Fruit fly (Drosophila melanogaster) Kc167 (cell line): ENCODE measurements around the gene CG43084.

Experiments used
- Myc ChIP-seq: fragments of >200 bp; optimal IDR thresholded peaks from 2 replicates; lab custom pipeline; 2017; ENCODE audit warnings: missing external identifiers
- Sin3A ChIP-seq: fragments of >200 bp; optimal IDR thresholded peaks from 2 replicates; lab custom pipeline; 2018; ENCODE audit warnings: missing external identifiers
- h ChIP-seq: fragments of >200 bp; optimal IDR thresholded peaks from 3 replicates; lab custom pipeline; 2018; ENCODE audit warnings: missing external identifiers
- insv ChIP-seq: fragments of >200 bp; optimal IDR thresholded peaks from 3 replicates; lab custom pipeline; 2018; ENCODE audit warnings: missing external identifiers
- psq ChIP-seq: fragments of >200 bp; optimal IDR thresholded peaks from 2 replicates; lab custom pipeline; 2017; ENCODE audit warnings: missing external identifiers
- ttk ChIP-seq: sonication (Bioruptor generic); optimal IDR thresholded peaks from 2 replicates; lab custom pipeline; 2017; ENCODE audit warnings: missing external identifiers

Gene CG43084

DNA sequence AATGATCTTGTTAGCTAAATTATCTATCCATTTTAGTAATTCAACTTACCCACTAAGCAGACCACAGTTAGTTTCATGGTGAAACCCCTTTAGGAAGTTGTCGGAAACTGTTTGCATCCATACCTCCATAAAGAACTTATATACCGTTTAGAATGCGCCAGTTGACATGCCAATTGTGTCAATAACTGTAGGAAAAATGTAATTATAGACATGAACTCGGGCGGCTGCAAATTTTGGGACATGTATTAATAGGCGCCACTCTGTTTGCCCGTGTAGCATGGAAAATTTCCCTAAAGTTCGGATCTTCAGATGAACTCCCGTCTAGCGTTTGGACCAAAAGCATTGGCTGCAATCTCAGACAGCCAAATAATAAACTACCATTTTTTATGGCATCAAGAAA lies 5.3 kb downstream of the CG43084 start, which contains the start of gene Eig71Ee:
Gene Eig71Ee, minus strand, starts transcription at position 101 of the 400 bp plus-strand sequence.
- TF ChIP-seq Sin3A (no peak), psq (no peak)

DNA sequence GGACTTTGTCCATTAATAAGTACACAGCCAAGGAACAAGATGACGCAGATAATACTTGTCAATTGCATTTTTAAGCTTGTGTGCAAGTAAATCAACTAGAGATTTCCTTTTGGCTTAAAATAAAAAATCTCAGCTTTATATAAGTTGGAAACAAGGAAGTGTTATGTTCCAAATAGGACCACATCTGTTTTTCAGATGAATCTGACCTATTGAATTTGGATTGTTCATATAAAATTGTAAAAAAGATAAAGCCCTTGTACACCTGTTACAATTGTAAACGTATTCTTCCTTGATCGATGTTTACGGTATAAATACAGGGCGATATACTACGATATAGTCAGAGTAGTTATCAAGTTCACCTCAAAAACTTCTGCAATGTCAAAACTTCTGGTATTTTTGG lies 6.6 kb downstream of the CG43084 start, which contains the start of the genes Eig71Ef and Eig71Eg:
Gene Eig71Ef, minus strand, starts transcription at position 101 of the 400 bp plus-strand sequence.
Gene Eig71Eg, plus strand, starts transcription at position 339 of the 400 bp plus-strand sequence.
- TF ChIP-seq h (no peak), insv (no peak), Sin3A (no peak), Myc (lab: Kevin White, UChicago) (no peak), psq (no peak), ttk (lab: Kevin White, UChicago) (no peak)

- no peak for TF ChIP-seq Sin3A
- TF ChIP-seq psq = no peak
- TF ChIP-seq insv = no peak
- no peak for TF ChIP-seq Myc (lab: Kevin White, UChicago)
- no peak for TF ChIP-seq ttk (lab: Kevin White, UChicago)
- TF ChIP-seq h = no peak
These were observed 8.7 kb downstream of the CG43084 start, which contains the start of the genes Eig71Eh and Eig71Ei for dm6 chr3L:15659341-15659740. Gene Eig71Eh (minus strand): TSS chr3L:15659441. Gene Eig71Ei (plus strand): TSS chr3L:15659707.

- TF ChIP-seq psq = no peak
- TF ChIP-seq h = no peak
- TF ChIP-seq Sin3A = no peak
- TF ChIP-seq Myc (lab: Kevin White, UChicago) = no peak
- TF ChIP-seq ttk (lab: Kevin White, UChicago) = no peak
These were observed 10.3 kb downstream of the CG43084 start, which contains the start of the genes Eig71Ej and Eig71Ek for dm6 chr3L:15660915-15661314. Gene Eig71Ej (minus strand): TSS chr3L:15661015. Gene Eig71Ek (plus strand): TSS chr3L:15661248.

DNA sequence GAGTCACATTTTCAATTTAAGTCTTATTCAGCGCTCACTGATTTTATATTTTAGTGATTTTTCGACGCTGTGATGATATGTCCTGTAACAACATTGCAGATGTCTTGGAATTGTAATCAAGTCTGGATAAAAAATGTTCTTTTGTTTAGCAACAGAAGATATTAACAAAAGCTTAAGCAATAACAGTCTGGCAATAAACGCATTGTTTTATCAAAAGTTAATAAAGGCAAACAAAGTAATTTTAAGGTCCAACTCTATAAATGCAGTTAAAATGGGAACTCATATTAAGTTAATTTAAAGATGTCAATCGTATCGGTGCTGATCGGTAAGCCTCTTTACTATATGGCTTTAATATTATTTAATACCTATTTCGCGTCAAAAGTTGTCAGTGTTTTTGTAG lies 10.9 kb downstream of the CG43084 start, which contains the start of gene CG43082:
Gene CG43082, plus strand, starts transcription at position 301 of the 400 bp plus-strand sequence.
- no peak for TF ChIP-seq Sin3A
- no peak for TF ChIP-seq Myc (lab: Kevin White, UChicago)
- TF ChIP-seq insv = no peak
- no peak for TF ChIP-seq h
- no peak for TF ChIP-seq psq
- no peak for TF ChIP-seq ttk (lab: Kevin White, UChicago)

DNA sequence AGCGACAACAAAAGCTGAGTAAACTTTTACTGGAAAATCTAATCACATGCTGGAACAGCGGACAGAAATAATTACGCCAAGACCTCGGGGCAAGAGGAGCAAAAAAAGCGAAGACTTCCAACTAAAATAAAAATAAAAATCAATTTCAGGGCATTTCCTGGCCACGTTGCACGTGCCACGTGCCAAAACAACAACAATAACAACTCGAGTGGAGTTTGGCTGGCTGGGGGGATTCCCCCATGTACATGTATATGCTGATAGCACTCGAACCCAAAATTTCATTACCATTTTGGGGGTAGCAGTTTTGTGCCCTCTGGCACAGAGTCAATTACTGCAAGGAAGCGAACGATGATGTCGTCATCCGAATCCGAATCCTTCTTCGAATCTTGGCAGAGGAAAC lies 11.9 kb downstream of the CG43084 start:
- TF ChIP-seq insv (no peak), h (no peak), ttk (lab: Kevin White, UChicago) (no peak), Myc (lab: Kevin White, UChicago) (no peak), Sin3A (no peak), psq (no peak)

dm6 chr3L:15664199-15664794 lies 13.6 kb downstream of the CG43084 start:
- TF ChIP-seq insv (no peak), Myc (lab: Kevin White, UChicago) (no peak)

DNA sequence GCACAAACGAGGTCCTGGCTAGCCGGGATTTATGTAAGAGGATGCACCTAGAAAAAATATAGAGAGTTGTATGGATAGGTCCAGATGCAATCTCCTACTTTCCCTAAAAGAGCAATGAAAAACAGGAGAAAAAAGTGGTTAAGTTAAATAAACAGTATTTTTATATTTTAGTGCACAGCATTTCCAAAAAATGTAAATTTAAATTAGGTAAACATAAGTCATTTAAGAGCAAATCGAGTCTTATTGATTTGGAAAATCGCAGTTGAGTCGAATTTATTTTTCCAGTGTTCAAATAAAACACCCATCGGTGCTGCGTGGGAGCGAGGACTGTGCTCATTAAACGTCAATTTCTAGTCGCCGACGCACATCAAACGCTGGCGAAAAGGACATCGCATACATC lies 15.1 kb downstream of the CG43084 start:
- TF ChIP-seq h = no peak
- TF ChIP-seq psq = no peak
- no peak for TF ChIP-seq ttk (lab: Kevin White, UChicago)
- TF ChIP-seq Myc (lab: Kevin White, UChicago) = no peak
- TF ChIP-seq insv = no peak
- no peak for TF ChIP-seq Sin3A

dm6 chr3L:15669939-15670338 lies 19.3 kb downstream of the CG43084 start:
- no peak for TF ChIP-seq Sin3A
- no peak for TF ChIP-seq insv
- no peak for TF ChIP-seq ttk (lab: Kevin White, UChicago)
- no peak for TF ChIP-seq psq
- no peak for TF ChIP-seq h
- TF ChIP-seq Myc (lab: Kevin White, UChicago) = no peak

DNA sequence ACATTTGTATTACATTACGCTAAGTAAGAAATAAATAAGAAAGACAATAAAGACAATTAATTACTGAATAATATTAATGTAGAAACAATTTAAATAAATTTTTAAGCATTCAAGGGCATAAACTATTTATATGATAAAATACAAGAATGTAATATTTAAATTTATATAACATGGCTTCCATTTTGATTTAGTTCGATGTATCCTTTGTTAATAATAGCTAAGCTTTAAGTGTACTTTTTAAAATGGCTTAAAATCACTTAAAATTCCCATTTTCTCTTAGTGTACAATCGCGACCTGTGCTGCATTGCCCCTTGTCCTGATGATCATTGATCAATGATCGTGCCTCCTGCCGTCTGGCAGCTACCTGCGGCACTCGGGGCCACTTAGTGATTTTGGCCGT lies 19.8 kb downstream of the CG43084 start:
- no peak for TF ChIP-seq Myc (lab: Kevin White, UChicago)
- no peak for TF ChIP-seq Sin3A
- no peak for TF ChIP-seq psq
- TF ChIP-seq h = no peak
- TF ChIP-seq ttk (lab: Kevin White, UChicago) = no peak
- TF ChIP-seq insv = no peak

DNA sequence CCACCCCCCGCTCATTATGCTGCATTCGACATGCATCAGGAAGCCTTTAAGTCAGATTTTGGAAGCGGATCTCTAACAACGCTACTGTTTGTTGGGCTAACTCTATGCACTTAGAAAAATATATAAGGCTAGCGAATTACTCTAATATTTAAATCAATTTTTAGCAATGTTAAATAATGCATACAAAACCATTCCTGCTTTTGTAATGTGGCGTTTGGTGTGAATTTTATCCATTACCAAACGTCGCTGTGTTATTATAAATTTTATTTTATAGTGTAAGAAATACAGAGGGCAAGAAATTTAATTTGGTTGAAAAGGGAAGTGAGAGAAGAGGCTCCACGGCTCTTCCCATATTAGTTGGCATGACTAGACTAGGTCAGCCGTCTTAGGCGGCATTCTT lies 22.1 kb downstream of the CG43084 start:
- no peak for TF ChIP-seq h
- TF ChIP-seq psq = no peak
- no peak for TF ChIP-seq insv
- no peak for TF ChIP-seq ttk (lab: Kevin White, UChicago)
- TF ChIP-seq Sin3A = no peak
- TF ChIP-seq Myc (lab: Kevin White, UChicago) = no peak

DNA sequence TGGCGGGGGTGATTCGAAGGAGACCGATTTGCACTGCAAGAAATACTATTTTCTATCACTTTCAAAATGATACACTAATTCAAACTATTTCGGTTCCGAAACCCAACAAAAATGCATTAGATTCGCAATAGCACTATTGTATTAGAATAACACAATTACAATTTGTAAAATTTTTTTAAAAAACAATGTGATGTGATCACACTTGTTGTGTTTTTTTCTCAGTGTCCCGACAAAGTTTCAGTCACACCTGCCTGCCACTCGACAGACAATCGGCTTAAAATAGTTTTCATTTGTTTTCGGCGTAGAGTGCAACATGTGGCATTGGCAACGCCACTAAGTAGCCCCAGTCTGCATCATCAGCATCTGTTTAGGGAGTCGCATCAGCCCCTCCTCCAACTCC lies 24.5 kb downstream of the CG43084 start:
- TF ChIP-seq h (no peak), Myc (lab: Kevin White, UChicago) (no peak), psq (no peak), ttk (lab: Kevin White, UChicago) (no peak), Sin3A (no peak), insv (no peak)

dm6 chr3L:15677662-15678061 lies 27.0 kb downstream of the CG43084 start:
- TF ChIP-seq h (no peak), ttk (lab: Kevin White, UChicago) (no peak), Myc (lab: Kevin White, UChicago) (no peak), psq (no peak)

DNA sequence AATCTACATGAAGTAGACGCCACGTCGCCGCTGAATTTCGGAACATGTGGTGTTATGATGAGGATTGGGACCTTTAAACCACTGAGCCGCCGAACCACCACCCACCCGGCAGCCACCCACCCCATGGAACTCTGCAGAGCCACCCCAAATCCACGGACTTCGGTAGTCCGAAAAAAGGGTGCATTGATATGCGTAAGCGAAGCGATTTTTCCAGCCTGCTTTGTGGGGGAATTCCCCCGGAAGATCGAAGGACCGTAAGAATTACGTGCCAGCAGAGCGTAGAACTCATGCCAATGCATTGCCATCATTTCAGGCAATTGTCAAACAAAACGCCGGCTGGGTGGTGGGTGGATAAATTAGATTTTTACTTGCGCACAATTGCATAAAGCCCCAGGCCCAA lies 27.6 kb downstream of the CG43084 start:
- TF ChIP-seq Myc (lab: Kevin White, UChicago) (no peak), Sin3A (no peak), h (no peak), psq (no peak), insv (no peak), ttk (lab: Kevin White, UChicago) (no peak)
